Worm (Caenorhabditis elegans) whole organism, L1 larva: ENCODE measurements around the gene tub-1.

Experiments
- C34B4.2 ChIP-seq: sonication (generic microtip); optimal IDR thresholded peaks from 2 replicates; lab custom pipeline; 2017; ENCODE audit warnings: mild to moderate bottlenecking, missing genetic modification characterization, missing compliant biosample characterization
- F16B12.6 ChIP-seq: fragments of 150-350 bp; optimal IDR thresholded peaks from 2 replicates; lab custom pipeline; 2014; ENCODE audit warnings: missing biosample characterization, missing genetic modification characterization
- aly-2 ChIP-seq: fragments of 150-350 bp; optimal IDR thresholded peaks from 2 replicates; lab custom pipeline; 2014; ENCODE audit warnings: missing biosample characterization, missing genetic modification characterization
- blmp-1 ChIP-seq: fragments of 150-350 bp; optimal IDR thresholded peaks from 2 replicates; lab custom pipeline; 2014; ENCODE audit warnings: missing biosample characterization, missing genetic modification characterization
- ceh-63 ChIP-seq: fragments of 200-800 bp; sonication (Bioruptor generic); optimal IDR thresholded peaks from 2 replicates; lab custom pipeline; 2018; ENCODE audit warnings: mild to moderate bottlenecking, missing genetic modification characterization, missing compliant biosample characterization
- ceh-8 ChIP-seq: fragments of 200-800 bp; sonication (Bioruptor generic); optimal IDR thresholded peaks from 2 replicates; lab custom pipeline; 2018; ENCODE audit warnings: mild to moderate bottlenecking, missing genetic modification characterization, moderate library complexity, missing compliant biosample characterization
- ceh-82 ChIP-seq, 3 experiments: fragments of 150-350 bp in 1 of 3; sonication (generic microtip) in 2 of 3; optimal IDR thresholded peaks; 2 replicates each; lab custom pipeline; 2014 to 2017; ENCODE audit warnings: missing biosample characterization in 3 of 3, missing genetic modification characterization in 3 of 3
- ceh-88 ChIP-seq: fragments of 200-800 bp; sonication (Bioruptor generic); IDR thresholded peaks from 2 replicates; pipeline ENCODE4 v1.3.6; 2022; ENCODE audit warnings: missing genetic modification characterization, missing compliant biosample characterization
- ceh-90 ChIP-seq: sonication (generic microtip); optimal IDR thresholded peaks from 2 replicates; lab custom pipeline; 2016; ENCODE audit warnings: missing genetic modification characterization, missing compliant biosample characterization
- dpl-1 ChIP-seq, 3 experiments: fragments of 150-350 bp in 2 of 3; sonication (generic microtip) in 1 of 3; optimal IDR thresholded peaks; 2 replicates each; lab custom pipeline; 2014 to 2017; ENCODE audit warnings: missing biosample characterization in 3 of 3, missing genetic modification characterization in 3 of 3, missing genetic modification reagents in 3 of 3
- efl-1 ChIP-seq, 4 experiments: fragments of 150-350 bp; optimal IDR thresholded peaks in 3 of 4; peaks in 1 of 4; 1 replicate in 1 of 4; 2 replicates in 3 of 4; lab custom pipeline; 2014; ENCODE audit warnings: missing biosample characterization in 2 of 4, missing genetic modification characterization in 2 of 4, missing genetic modification reagents in 2 of 4
- efl-3 ChIP-seq: fragments of 200-800 bp; sonication (Bioruptor generic); optimal IDR thresholded peaks from 2 replicates; lab custom pipeline; 2018; ENCODE audit warnings: mild to moderate bottlenecking, missing genetic modification characterization, missing compliant biosample characterization
- egl-13 ChIP-seq: sonication (generic microtip); optimal IDR thresholded peaks from 2 replicates; lab custom pipeline; 2016; ENCODE audit warnings: missing genotype, missing genetic modification reagents, missing genetic modification characterization, missing compliant biosample characterization
- egl-27 ChIP-seq, 2 experiments: fragments of 150-350 bp in 1 of 2; sonication (generic microtip); optimal IDR thresholded peaks; 3 replicates each; lab custom pipeline; 2017 to 2018; ENCODE audit warnings: missing biosample characterization in 2 of 2, missing genetic modification characterization in 2 of 2, missing genetic modification reagents in 2 of 2
- elt-2 ChIP-seq: sonication (generic microtip); optimal IDR thresholded peaks from 2 replicates; lab custom pipeline; 2016; ENCODE audit warnings: missing genetic modification characterization, mild to moderate bottlenecking, inconsistent platforms, missing compliant biosample characterization, missing genetic modification reagents
- elt-3 ChIP-seq, 6 experiments: fragments of 150-350 bp in 1 of 6; sonication (generic microtip); optimal IDR thresholded peaks; 2 replicates each; lab custom pipeline; 2017 to 2018; ENCODE audit warnings: missing biosample characterization in 6 of 6, missing genetic modification characterization in 6 of 6, inconsistent platforms in 1 of 6
- hlh-4 ChIP-seq: sonication (generic microtip); optimal IDR thresholded peaks from 2 replicates; lab custom pipeline; 2016; ENCODE audit warnings: mild to moderate bottlenecking, missing genetic modification characterization, missing compliant biosample characterization
- jun-1 ChIP-seq: fragments of 150-350 bp; optimal IDR thresholded peaks from 2 replicates; lab custom pipeline; 2014; ENCODE audit warnings: missing biosample characterization, missing genetic modification reagents, missing genetic modification characterization
- lin-13 ChIP-seq: fragments of 150-350 bp; optimal IDR thresholded peaks from 2 replicates; lab custom pipeline; 2014; ENCODE audit warnings: missing biosample characterization, missing genetic modification reagents, missing genetic modification characterization
- lin-35 ChIP-seq, 2 experiments: fragments of 150-350 bp; optimal IDR thresholded peaks; 2 replicates each; lab custom pipeline; 2014; ENCODE audit warnings: missing biosample characterization in 2 of 2, missing genetic modification characterization in 2 of 2, missing genetic modification reagents in 2 of 2
- lin-39 ChIP-seq: fragments of 150-350 bp; optimal IDR thresholded peaks from 2 replicates; lab custom pipeline; 2014; ENCODE audit warnings: missing biosample characterization, missing genetic modification reagents, missing genetic modification characterization
- nhr-19 ChIP-seq: fragments of 200-800 bp; sonication (Bioruptor generic); conservative IDR thresholded peaks from 2 replicates; pipeline ENCODE4 v1.3.6; 2022; ENCODE audit warnings: missing genetic modification characterization, missing compliant biosample characterization
- nhr-20 ChIP-seq: sonication (generic microtip); optimal IDR thresholded peaks from 2 replicates; lab custom pipeline; 2016; ENCODE audit warnings: mild to moderate bottlenecking, missing genetic modification characterization, missing compliant biosample characterization
- nhr-28 ChIP-seq: fragments of 150-350 bp; optimal IDR thresholded peaks from 2 replicates; lab custom pipeline; 2014; ENCODE audit warnings: missing biosample characterization, missing genetic modification characterization
- nhr-47 ChIP-seq: sonication (generic microtip); optimal IDR thresholded peaks from 2 replicates; lab custom pipeline; 2016; ENCODE audit warnings: mild to moderate bottlenecking, missing genetic modification characterization, moderate library complexity, missing compliant biosample characterization
- nhr-71 ChIP-seq: sonication (generic microtip); optimal IDR thresholded peaks from 2 replicates; lab custom pipeline; 2016; ENCODE audit warnings: mild to moderate bottlenecking, missing genetic modification characterization, moderate library complexity, missing compliant biosample characterization
- nhr-76 ChIP-seq: sonication (generic microtip); optimal IDR thresholded peaks from 2 replicates; lab custom pipeline; 2017; ENCODE audit warnings: missing biosample characterization, missing genetic modification characterization
- nhr-77 ChIP-seq: fragments of 150-350 bp; optimal IDR thresholded peaks from 2 replicates; lab custom pipeline; 2014; ENCODE audit warnings: missing biosample characterization, missing genetic modification characterization
- nhr-90 ChIP-seq: sonication (generic microtip); optimal IDR thresholded peaks from 2 replicates; lab custom pipeline; 2016; ENCODE audit warnings: mild to moderate bottlenecking, missing genetic modification characterization, missing compliant biosample characterization; ENCODE audit not compliant: poor library complexity
- rnt-1 ChIP-seq: sonication (generic microtip); optimal IDR thresholded peaks from 2 replicates; lab custom pipeline; 2016; ENCODE audit warnings: mild to moderate bottlenecking, missing genetic modification characterization, moderate library complexity, missing compliant biosample characterization
- skn-1 ChIP-seq: fragments of 150-350 bp; optimal IDR thresholded peaks from 2 replicates; lab custom pipeline; 2014; ENCODE audit warnings: missing biosample characterization, missing genetic modification characterization
- snu-23 ChIP-seq: sonication (generic microtip); optimal IDR thresholded peaks from 2 replicates; lab custom pipeline; 2016; ENCODE audit warnings: missing genetic modification characterization, missing compliant biosample characterization
- sox-4 ChIP-seq: sonication (generic microtip); optimal IDR thresholded peaks from 2 replicates; lab custom pipeline; 2016; ENCODE audit warnings: missing genetic modification characterization, missing compliant biosample characterization
- sup-37 ChIP-seq: fragments of 200-800 bp; sonication (Bioruptor generic); optimal IDR thresholded peaks from 2 replicates; lab custom pipeline; 2018; ENCODE audit warnings: mild to moderate bottlenecking, missing genetic modification characterization, missing compliant biosample characterization
- swsn-7 ChIP-seq: sonication (generic microtip); optimal IDR thresholded peaks from 2 replicates; lab custom pipeline; 2016; ENCODE audit warnings: missing genetic modification characterization, missing compliant biosample characterization
- unc-130 ChIP-seq: fragments of 150-350 bp; optimal IDR thresholded peaks from 2 replicates; lab custom pipeline; 2017; ENCODE audit warnings: missing biosample characterization, missing genetic modification characterization, inconsistent platforms
- unc-30 ChIP-seq: sonication (generic microtip); optimal IDR thresholded peaks from 2 replicates; lab custom pipeline; 2017; ENCODE audit warnings: missing biosample characterization, missing genetic modification characterization
- unc-62 ChIP-seq: fragments of 150-350 bp; optimal IDR thresholded peaks from 2 replicates; lab custom pipeline; 2014; ENCODE audit warnings: missing biosample characterization, missing genetic modification reagents, missing genetic modification characterization
- unc-86 ChIP-seq: sonication (generic microtip); optimal IDR thresholded peaks from 2 replicates; lab custom pipeline; 2016; ENCODE audit warnings: missing genetic modification characterization, missing compliant biosample characterization
- vab-15 ChIP-seq: sonication (generic microtip); optimal IDR thresholded peaks from 2 replicates; lab custom pipeline; 2017; ENCODE audit warnings: missing genotype, mild to moderate bottlenecking, missing genetic modification characterization, missing compliant biosample characterization
- xbp-1 ChIP-seq: sonication (generic microtip); optimal IDR thresholded peaks from 2 replicates; lab custom pipeline; 2016; ENCODE audit warnings: missing genetic modification characterization, missing compliant biosample characterization
- ztf-4 ChIP-seq: fragments of 150-350 bp; optimal IDR thresholded peaks from 2 replicates; lab custom pipeline; 2014; ENCODE audit warnings: missing biosample characterization, missing genetic modification characterization

The tub-1 gene

ce11 chrII:8137379-8137778 lies 19.4 kb downstream of the tub-1 start (continued):
- no peak for TF ChIP-seq unc-30 (tag; lab: Kevin White, UChicago)
- TF ChIP-seq F16B12.6 (tag; lab: Kevin White, UChicago): peak; percentile 24
- no peak for TF ChIP-seq sup-37 (GFP tag; lab: Kevin White, UChicago)
- TF ChIP-seq egl-27 (tag; optimal IDR thresholded peaks at IDR 0.05; lab: Kevin White, UChicago): no peak
- no peak for TF ChIP-seq efl-3 (GFP tag; lab: Kevin White, UChicago)
- no peak for TF ChIP-seq unc-62 (GFP tag; lab: Kevin White, UChicago)
- no peak for TF ChIP-seq nhr-28 (tag; lab: Kevin White, UChicago)
- no peak for TF ChIP-seq aly-2 (tag; lab: Kevin White, UChicago)

ce11 chrII:8136818-8137217 lies 19.9 kb downstream of the tub-1 start, which contains the start of gene ctns-1:
TSS of gene ctns-1 (minus strand) at chrII:8136918.
- no peak for TF ChIP-seq ceh-63 (GFP tag; lab: Kevin White, UChicago)
- no peak for TF ChIP-seq efl-1 (optimal IDR thresholded peaks at IDR 0.05; lab: Kevin White, UChicago)
- peak in 1 of 2 experiments; percentile 11 for TF ChIP-seq efl-1 (GFP tag; optimal IDR thresholded peaks at IDR 0.05 in 1 of 2; lab: Kevin White, UChicago)

- TF ChIP-seq efl-3 (GFP tag; lab: Kevin White, UChicago): no peak
- TF ChIP-seq ceh-63 (GFP tag; lab: Kevin White, UChicago): no peak
- TF ChIP-seq lin-39 (tag; lab: Kevin White, UChicago): no peak
- no peak for TF ChIP-seq unc-30 (tag; lab: Kevin White, UChicago)
- no peak for TF ChIP-seq unc-86 (tag; lab: Kevin White, UChicago)
- no peak for TF ChIP-seq lin-35 (GFP tag; optimal IDR thresholded peaks at IDR 0.05; lab: Kevin White, UChicago)
- TF ChIP-seq sox-4 (tag; lab: Kevin White, UChicago): no peak
- TF ChIP-seq snu-23: no peak
- TF ChIP-seq unc-130 (tag; lab: Kevin White, UChicago): no peak
- TF ChIP-seq, all 84 proteins: peak for 0
Observed at ce11 chrII:8135953-8136352, 20.8 kb downstream of the tub-1 start.

- no peak for TF ChIP-seq ceh-88 (GFP tag; lab: Robert Waterston, UW)
- TF ChIP-seq efl-1 (optimal IDR thresholded peaks at IDR 0.05; lab: Kevin White, UChicago): peak; percentile 19 to 20
- peak in 1 of 2 experiments; percentile 61 for TF ChIP-seq efl-1 (GFP tag; optimal IDR thresholded peaks at IDR 0.05 in 1 of 2; lab: Kevin White, UChicago)
- peak; percentile 63 for TF ChIP-seq lin-13 (GFP tag; lab: Kevin White, UChicago)
- no peak for TF ChIP-seq lin-39 (tag; lab: Kevin White, UChicago)
- peak in 1 of 3 experiments; percentile 53 for TF ChIP-seq ceh-82 (tag; optimal IDR thresholded peaks at IDR 0.05; lab: Kevin White, UChicago)
- peak; percentile 9 for TF ChIP-seq egl-13 (tag; lab: Kevin White, UChicago)
- TF ChIP-seq nhr-71 (tag; lab: Kevin White, UChicago): peak; percentile 71
- TF ChIP-seq nhr-76 (tag; lab: Kevin White, UChicago): no peak
- peak; percentile 17 for TF ChIP-seq F16B12.6 (tag; lab: Kevin White, UChicago)
- no peak for TF ChIP-seq unc-86 (tag; lab: Kevin White, UChicago)
- TF ChIP-seq ceh-90 (tag; lab: Kevin White, UChicago): no peak
- TF ChIP-seq rnt-1 (tag; lab: Kevin White, UChicago): no peak
- peak; percentile 66 for TF ChIP-seq jun-1 (tag; lab: Kevin White, UChicago)
- peak; percentile 41 for TF ChIP-seq nhr-90 (tag; lab: Kevin White, UChicago)
- TF ChIP-seq ceh-63 (GFP tag; lab: Kevin White, UChicago): no peak
- peak; percentile 69 for TF ChIP-seq nhr-20 (tag; lab: Kevin White, UChicago)
- TF ChIP-seq blmp-1: peak; percentile 82
- TF ChIP-seq elt-3 (tag; optimal IDR thresholded peaks at IDR 0.05; lab: Kevin White, UChicago): peak in 5 of 6 experiments; percentile 20 to 83 (median 53)
- peak; percentile 44 to 61 (median 51) for TF ChIP-seq dpl-1 (GFP tag; optimal IDR thresholded peaks at IDR 0.05; lab: Kevin White, UChicago)
- TF ChIP-seq nhr-28 (tag; lab: Kevin White, UChicago): no peak
- TF ChIP-seq elt-2 (tag; lab: Kevin White, UChicago): no peak
- TF ChIP-seq xbp-1 (tag; lab: Kevin White, UChicago): peak; percentile 12
- peak; percentile 68 for TF ChIP-seq unc-130 (tag; lab: Kevin White, UChicago)
- peak; percentile 24 for TF ChIP-seq ceh-8 (GFP tag; lab: Kevin White, UChicago)
- TF ChIP-seq unc-62 (GFP tag; lab: Kevin White, UChicago): no peak
- TF ChIP-seq C34B4.2 (tag; lab: Kevin White, UChicago): no peak
- TF ChIP-seq swsn-7 (tag; lab: Kevin White, UChicago): peak; percentile 42
- 0 out of 2 replicates have a peak, but pooled peaks have one; percentile 29 for TF ChIP-seq nhr-19 (GFP tag; lab: Robert Waterston, UW)
- peak; percentile 2 for TF ChIP-seq skn-1 (tag; lab: Kevin White, UChicago)
- TF ChIP-seq vab-15 (tag; lab: Kevin White, UChicago): no peak
- TF ChIP-seq hlh-4 (tag; lab: Kevin White, UChicago): no peak
- TF ChIP-seq ztf-4: peak; percentile 48
- peak; percentile 5 to 67 for TF ChIP-seq lin-35 (GFP tag; optimal IDR thresholded peaks at IDR 0.05; lab: Kevin White, UChicago)
- TF ChIP-seq nhr-47 (tag; lab: Kevin White, UChicago): peak; percentile 24
- TF ChIP-seq nhr-77 (tag; lab: Kevin White, UChicago): peak; percentile 68
Observed at ce11 chrII:8131413-8131966, 25.3 kb downstream of the tub-1 start.
